Fruit fly (Drosophila melanogaster) S2 (cell line): ENCODE results near the gene CG2124.

ENCODE experiments used
- CG8478 ChIP-seq: fragments of >200 bp; optimal IDR thresholded peaks from 2 replicates; lab custom pipeline; 2018
- CTCF ChIP-seq, 2 experiments: fragments of >200 bp; optimal IDR thresholded peaks; 2 replicates each; lab custom pipeline; 2018

dm6 chrX:10621202-10621990, 25.5 kb downstream of the CG2124 start:
- TF ChIP-seq CG8478 (lab: Kevin White, UChicago) (no peak), CTCF (optimal IDR thresholded peaks at IDR 0.05; lab: Kevin White, UChicago) (no peak)
